Fruit fly (Drosophila melanogaster): ENCODE data around the gene mask.

The mask gene

DNA sequence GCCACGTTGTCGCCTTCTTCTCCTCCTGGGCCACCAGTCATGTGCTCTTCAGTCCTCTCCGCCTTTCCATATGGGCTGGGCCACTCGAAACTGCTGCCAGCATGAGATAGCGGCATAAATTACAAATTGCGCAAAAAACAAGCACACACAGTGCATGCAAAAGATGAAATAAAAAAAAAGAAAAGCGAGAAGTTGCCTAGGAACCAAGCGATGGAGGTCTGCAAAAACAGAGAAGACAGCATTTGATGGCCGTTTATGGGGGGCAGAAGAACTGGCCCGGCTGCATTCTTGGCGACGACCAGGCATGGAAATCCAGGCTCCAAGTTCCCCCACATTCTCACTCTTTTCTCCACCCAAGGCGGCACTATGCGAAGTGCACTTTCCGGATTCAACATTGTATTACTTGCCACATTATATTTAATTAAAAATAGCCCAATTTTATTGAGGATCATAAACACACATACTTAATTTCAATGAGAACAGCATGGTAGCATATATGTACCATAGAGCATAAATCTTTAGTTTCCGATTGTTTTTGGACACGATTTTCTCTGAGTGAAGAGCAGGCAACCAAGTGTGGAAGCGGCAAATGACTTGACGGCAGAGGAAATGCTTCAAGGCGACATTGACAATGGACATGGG, 31.1 kb downstream of the mask start:
- no peak for TF ChIP-seq CG8478 (optimal IDR thresholded peaks at IDR 0.05)
- no peak for TF ChIP-seq CTCF (optimal IDR thresholded peaks at IDR 0.05)

DNA sequence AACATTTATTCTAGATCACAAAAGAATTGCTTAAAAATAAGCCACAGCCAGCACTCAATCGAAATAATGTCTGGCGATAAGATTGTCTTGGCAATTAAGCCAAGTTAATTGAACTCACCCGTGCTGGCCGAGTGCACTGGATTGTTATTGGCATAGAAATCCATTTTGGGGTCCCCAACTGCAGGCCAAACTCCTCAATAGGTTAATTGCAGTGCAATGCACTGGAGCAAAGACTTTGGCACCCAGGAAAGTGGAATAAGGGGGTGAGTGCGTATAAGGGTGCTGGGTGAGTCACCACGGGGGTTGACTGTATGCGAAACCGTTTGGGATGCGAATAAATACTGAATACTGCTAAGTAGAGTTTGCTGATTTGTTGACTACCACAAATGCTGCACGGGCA, 32.6 kb downstream of the mask start:
- TF ChIP-seq CG8478 (optimal IDR thresholded peaks at IDR 0.05) (no peak), CTCF (optimal IDR thresholded peaks at IDR 0.05) (no peak)

dm6 chr3R:24263588-24264413, 33.4 kb downstream of the mask start:
- TF ChIP-seq CTCF (optimal IDR thresholded peaks at IDR 0.05) (no peak), CG8478 (optimal IDR thresholded peaks at IDR 0.05) (no peak)

DNA sequence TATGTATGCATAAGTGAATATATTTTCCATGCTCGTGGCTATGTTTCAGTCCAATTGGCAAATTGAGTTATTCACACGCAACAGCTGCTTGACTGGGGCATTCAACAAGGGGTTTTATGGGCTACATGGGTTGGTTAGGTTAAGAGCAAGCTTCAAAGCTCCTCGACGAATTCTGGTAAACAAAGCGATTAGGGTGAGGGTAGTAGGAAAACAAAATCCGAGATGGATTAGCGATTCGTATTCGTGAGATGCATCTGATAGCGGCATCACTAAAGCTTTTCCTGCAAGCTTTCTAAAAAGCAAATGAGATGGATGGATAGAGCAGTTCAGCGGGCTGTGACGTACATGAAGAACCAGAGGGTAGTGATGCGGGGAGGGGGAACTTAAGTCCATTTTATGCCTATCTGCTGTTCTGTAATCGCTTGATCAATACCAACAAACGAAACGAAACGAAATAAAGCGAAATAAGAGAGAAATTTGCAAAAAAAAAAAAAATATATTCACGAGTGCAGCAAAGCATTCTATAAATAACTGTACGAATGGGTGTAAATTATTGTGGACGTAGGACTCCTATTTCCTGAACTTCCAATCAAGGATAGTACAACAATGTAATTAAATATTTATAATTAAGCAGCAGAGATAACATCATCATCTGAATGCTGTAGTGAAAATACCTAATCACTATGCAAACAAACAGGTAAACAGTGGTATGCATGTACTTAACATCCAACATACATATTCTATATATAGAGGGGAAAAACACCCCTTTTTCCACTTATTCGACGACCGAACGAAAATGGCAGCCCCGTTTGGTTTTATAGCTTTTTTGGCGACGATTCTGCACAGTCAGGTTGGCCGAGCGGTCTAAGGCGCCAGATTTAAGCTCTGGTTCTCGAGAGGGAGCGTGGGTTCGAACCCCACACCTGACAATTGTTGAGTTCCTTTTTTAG, 34.3 kb downstream of the mask start:
- TF ChIP-seq CTCF (optimal IDR thresholded peaks at IDR 0.05): no peak
- TF ChIP-seq CG8478 (optimal IDR thresholded peaks at IDR 0.05): no peak

dm6 chr3R:24266786-24267579, 36.6 kb downstream of the mask start:
- TF ChIP-seq CG8478 (optimal IDR thresholded peaks at IDR 0.05) (no peak), CTCF (optimal IDR thresholded peaks at IDR 0.05) (no peak)

DNA sequence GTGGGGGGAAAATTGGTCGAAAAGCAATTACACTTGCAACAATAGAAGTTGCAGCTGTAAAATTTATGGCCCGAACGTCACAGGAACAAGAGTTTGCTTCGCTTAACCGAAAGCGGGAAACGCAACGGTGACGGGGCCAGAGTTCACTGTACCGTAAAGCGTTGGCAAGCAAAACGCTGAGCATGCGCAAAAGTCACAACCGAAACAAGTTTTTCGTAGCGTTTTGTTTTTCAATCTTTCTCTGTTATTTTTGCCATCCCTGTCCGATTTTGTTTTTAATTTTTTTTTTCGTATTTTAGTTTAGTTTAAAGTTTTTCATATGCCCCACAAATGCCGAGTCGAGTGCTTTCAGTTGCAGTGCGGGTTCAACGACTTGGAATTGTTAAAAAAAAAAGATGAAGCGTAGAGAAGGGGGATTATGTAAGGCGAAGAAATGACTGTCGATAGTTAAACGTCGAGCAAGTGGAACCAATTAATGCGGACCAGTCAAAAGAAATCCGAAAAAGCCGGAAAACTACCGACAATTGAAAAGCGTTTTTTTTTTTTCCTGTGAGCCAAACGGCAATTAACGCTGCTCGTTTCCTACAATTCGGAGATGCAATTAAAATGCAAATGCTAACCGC, 37.3 kb downstream of the mask start:
- TF ChIP-seq CG8478 (optimal IDR thresholded peaks at IDR 0.05): no peak
- TF ChIP-seq CTCF (optimal IDR thresholded peaks at IDR 0.05): no peak

DNA sequence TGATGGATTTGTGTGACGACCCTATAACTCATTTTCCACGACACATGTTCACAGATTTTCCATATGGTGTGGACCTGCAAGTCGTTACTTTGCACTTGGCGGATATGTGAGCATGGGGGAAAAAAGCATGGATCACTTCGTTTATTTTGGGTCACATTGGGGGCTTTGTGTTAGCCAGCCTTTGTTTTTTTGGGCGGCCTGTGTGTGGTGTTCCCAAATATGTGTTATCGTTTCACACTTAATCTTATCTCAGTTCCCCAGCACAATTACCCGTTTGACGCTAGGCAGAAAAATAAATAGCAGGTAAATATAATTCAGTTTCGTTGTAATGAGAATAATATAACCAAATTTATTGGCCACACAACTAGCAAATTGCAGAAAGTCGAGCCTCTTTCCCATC, 37.9 kb downstream of the mask start:
- no peak for TF ChIP-seq CTCF (optimal IDR thresholded peaks at IDR 0.05)
- TF ChIP-seq CG8478 (optimal IDR thresholded peaks at IDR 0.05): no peak

dm6 chr3R:24270034-24270433, 39.7 kb downstream of the mask start:
- TF ChIP-seq CTCF (optimal IDR thresholded peaks at IDR 0.05): no peak
- no peak for TF ChIP-seq CG8478 (optimal IDR thresholded peaks at IDR 0.05)

DNA sequence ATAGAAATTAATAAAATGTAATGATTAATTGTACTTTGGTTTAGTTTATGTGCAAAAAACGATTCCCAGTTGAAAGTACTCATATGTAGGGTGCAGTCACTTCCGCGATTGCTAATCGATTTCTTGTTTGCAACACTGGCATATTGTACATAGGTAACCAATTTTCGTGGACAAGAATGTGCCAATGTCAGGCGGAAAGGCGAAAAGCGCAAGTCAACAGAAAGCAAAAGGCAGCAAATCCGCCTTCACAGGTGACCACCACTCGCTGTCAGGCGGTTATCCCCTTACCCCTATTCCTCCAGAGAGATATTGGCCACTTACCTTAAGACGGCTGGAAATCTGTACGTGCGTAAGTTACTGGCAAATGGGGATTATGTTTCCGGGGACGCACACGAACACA, 40.2 kb downstream of the mask start:
- TF ChIP-seq CG8478 (optimal IDR thresholded peaks at IDR 0.05): no peak

DNA sequence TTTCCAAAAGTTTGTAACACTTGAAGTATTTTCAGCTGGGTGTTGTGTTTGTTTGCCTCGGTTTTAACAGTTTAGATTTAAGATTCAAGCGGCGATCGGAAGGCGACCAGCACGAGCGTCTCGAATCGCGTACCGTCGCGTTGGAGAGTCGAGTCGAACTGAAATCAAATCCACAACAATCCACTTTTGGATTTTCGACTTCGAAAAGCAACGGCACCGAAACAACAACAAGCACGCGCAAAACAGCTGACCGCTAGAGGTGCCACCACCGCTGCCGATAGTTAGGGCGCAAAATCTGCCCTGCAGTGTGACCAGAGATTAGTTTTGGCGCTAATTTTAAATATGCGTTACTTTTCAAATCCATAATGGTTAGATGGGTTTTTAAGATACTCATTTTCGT, 40.7 kb downstream of the mask start, which contains the start of gene jar:
Gene jar (minus strand): TSS at position 163 of the 400 bp plus-strand sequence.
- TF ChIP-seq CTCF (optimal IDR thresholded peaks at IDR 0.05) (peak; percentile 53 to 56), CG8478 (optimal IDR thresholded peaks at IDR 0.05) (no peak)

- TF ChIP-seq CTCF (optimal IDR thresholded peaks at IDR 0.05) (no peak), CG8478 (optimal IDR thresholded peaks at IDR 0.05) (no peak)
These were observed 41.9 kb downstream of the mask start for dm6 chr3R:24272232-24272631.

dm6 chr3R:24272775-24273290, 42.5 kb downstream of the mask start, which contains the start of gene Orct2:
Orct2 (plus strand) TSS chr3R:24273029.
- TF ChIP-seq CTCF (optimal IDR thresholded peaks at IDR 0.05): no peak
- TF ChIP-seq CG8478 (optimal IDR thresholded peaks at IDR 0.05): no peak

- no peak for TF ChIP-seq CTCF (optimal IDR thresholded peaks at IDR 0.05)
- TF ChIP-seq CG8478 (optimal IDR thresholded peaks at IDR 0.05): no peak
These were observed 43.9 kb downstream of the mask start for dm6 chr3R:24274212-24274611.

dm6 chr3R:24275463-24275862, 45.1 kb downstream of the mask start:
- TF ChIP-seq CG8478 (optimal IDR thresholded peaks at IDR 0.05) (no peak), CTCF (optimal IDR thresholded peaks at IDR 0.05) (no peak)

Data from S2 (cell line).